Worm (Caenorhabditis elegans) whole organism, L3 larva: ENCODE results near the gene C35A5.11.

ENCODE experiments used
- ZK546.5 ChIP-seq: sonication (generic microtip); optimal IDR thresholded peaks from 2 replicates; lab custom pipeline; 2017; ENCODE audit warnings: missing biosample characterization, missing genetic modification characterization
- aly-2 ChIP-seq: fragments of 150-350 bp; optimal IDR thresholded peaks from 2 replicates; lab custom pipeline; 2014; ENCODE audit warnings: missing biosample characterization, missing genetic modification characterization
- ama-1 ChIP-seq: fragments of 150-350 bp; optimal IDR thresholded peaks from 2 replicates; lab custom pipeline; 2018
- ceh-16 ChIP-seq: sonication (generic microtip); optimal IDR thresholded peaks from 2 replicates; lab custom pipeline; 2017; ENCODE audit warnings: missing biosample characterization, missing genetic modification characterization
- ceh-28 ChIP-seq: fragments of 150-350 bp; optimal IDR thresholded peaks from 2 replicates; lab custom pipeline; 2014; ENCODE audit warnings: missing biosample characterization, missing genetic modification reagents, missing genetic modification characterization
- ceh-82 ChIP-seq: fragments of 150-350 bp; optimal IDR thresholded peaks from 2 replicates; lab custom pipeline; 2014; ENCODE audit warnings: missing biosample characterization, missing genetic modification characterization
- ceh-9 ChIP-seq: sonication (generic microtip); optimal IDR thresholded peaks from 2 replicates; lab custom pipeline; 2018; ENCODE audit warnings: missing biosample characterization, missing genetic modification characterization
- egl-27 ChIP-seq: sonication (generic microtip); optimal IDR thresholded peaks from 4 replicates; lab custom pipeline; 2017; ENCODE audit warnings: missing biosample characterization, missing genetic modification reagents, missing genetic modification characterization
- egl-5 ChIP-seq: fragments of 150-350 bp; optimal IDR thresholded peaks from 2 replicates; lab custom pipeline; 2017; ENCODE audit warnings: missing biosample characterization, missing genetic modification reagents, missing genetic modification characterization, inconsistent platforms
- elt-1 ChIP-seq: fragments of 150-350 bp; optimal IDR thresholded peaks from 2 replicates; lab custom pipeline; 2014; ENCODE audit warnings: missing biosample characterization, missing genetic modification characterization
- elt-2 ChIP-seq: sonication (generic microtip); optimal IDR thresholded peaks from 2 replicates; lab custom pipeline; 2016; ENCODE audit warnings: missing genetic modification reagents, mild to moderate bottlenecking, missing genetic modification characterization, missing compliant biosample characterization
- elt-3 ChIP-seq, 3 experiments: fragments of 150-350 bp in 1 of 3; sonication (generic microtip) in 2 of 3; optimal IDR thresholded peaks; 2 replicates in 2 of 3; 4 replicates in 1 of 3; lab custom pipeline; 2014 to 2017; ENCODE audit warnings: missing biosample characterization in 3 of 3, missing genetic modification characterization in 3 of 3
- eor-1 ChIP-seq, 2 experiments: fragments of 150-350 bp; optimal IDR thresholded peaks; 2 replicates each; lab custom pipeline; 2014 to 2018; ENCODE audit warnings: missing biosample characterization in 2 of 2, missing genetic modification characterization in 2 of 2
- jun-1 ChIP-seq: fragments of 150-350 bp; optimal IDR thresholded peaks from 2 replicates; lab custom pipeline; 2014; ENCODE audit warnings: missing biosample characterization, missing genetic modification reagents, missing genetic modification characterization
- lin-15B ChIP-seq: fragments of 150-350 bp; optimal IDR thresholded peaks from 2 replicates; lab custom pipeline; 2014; ENCODE audit warnings: missing biosample characterization, missing genetic modification characterization
- lin-39 ChIP-seq: fragments of 150-350 bp; optimal IDR thresholded peaks from 2 replicates; lab custom pipeline; 2018; ENCODE audit warnings: missing biosample characterization, missing genetic modification reagents, missing genetic modification characterization
- nfya-1 ChIP-seq: sonication (generic microtip); optimal IDR thresholded peaks from 2 replicates; lab custom pipeline; 2017; ENCODE audit warnings: missing genetic modification characterization, mild to moderate bottlenecking, missing compliant biosample characterization, antibody characterized with exemption, moderate library complexity; ENCODE audit not compliant: insufficient read depth
- nhr-23 ChIP-seq: fragments of 150-350 bp; optimal IDR thresholded peaks from 2 replicates; lab custom pipeline; 2014; ENCODE audit warnings: missing biosample characterization, missing genetic modification reagents, missing genetic modification characterization
- nhr-25 ChIP-seq: sonication (generic microtip); optimal IDR thresholded peaks from 2 replicates; lab custom pipeline; 2017; ENCODE audit warnings: missing biosample characterization, missing genetic modification characterization
- nhr-28 ChIP-seq: fragments of 150-350 bp; optimal IDR thresholded peaks from 2 replicates; lab custom pipeline; 2014; ENCODE audit warnings: missing biosample characterization, missing genetic modification characterization
- nhr-67 ChIP-seq: fragments of 150-350 bp; optimal IDR thresholded peaks from 2 replicates; lab custom pipeline; 2014; ENCODE audit warnings: missing biosample characterization, missing genetic modification characterization
- pha-4 ChIP-seq: fragments of 150-350 bp; optimal IDR thresholded peaks from 2 replicates; lab custom pipeline; 2014; ENCODE audit warnings: missing biosample characterization, missing genetic modification reagents, missing genetic modification characterization
- pqm-1 ChIP-seq: fragments of 150-350 bp; optimal IDR thresholded peaks from 2 replicates; lab custom pipeline; 2017; ENCODE audit warnings: missing biosample characterization, missing genetic modification characterization, inconsistent platforms
- sea-2 ChIP-seq: fragments of 150-350 bp; sonication (generic microtip); optimal IDR thresholded peaks from 4 replicates; lab custom pipeline; 2014; ENCODE audit warnings: missing biosample characterization, missing genetic modification reagents, missing genetic modification characterization
- skn-1 ChIP-seq: fragments of 150-350 bp; optimal IDR thresholded peaks from 2 replicates; lab custom pipeline; 2014; ENCODE audit warnings: missing biosample characterization, missing genetic modification characterization
- tbx-2 ChIP-seq: sonication (generic microtip); optimal IDR thresholded peaks from 2 replicates; lab custom pipeline; 2016; ENCODE audit warnings: mild to moderate bottlenecking, missing genetic modification characterization, missing compliant biosample characterization
- zag-1 ChIP-seq: fragments of 150-350 bp; optimal IDR thresholded peaks from 2 replicates; lab custom pipeline; 2014; ENCODE audit warnings: missing biosample characterization, missing genetic modification characterization
- ztf-11 ChIP-seq: fragments of 150-350 bp; optimal IDR thresholded peaks from 2 replicates; lab custom pipeline; 2014; ENCODE audit warnings: missing biosample characterization, missing genetic modification characterization
- ztf-4 ChIP-seq: fragments of 150-350 bp; optimal IDR thresholded peaks from 2 replicates; lab custom pipeline; 2014; ENCODE audit warnings: missing biosample characterization, missing genetic modification characterization

The C35A5.11 gene

DNA sequence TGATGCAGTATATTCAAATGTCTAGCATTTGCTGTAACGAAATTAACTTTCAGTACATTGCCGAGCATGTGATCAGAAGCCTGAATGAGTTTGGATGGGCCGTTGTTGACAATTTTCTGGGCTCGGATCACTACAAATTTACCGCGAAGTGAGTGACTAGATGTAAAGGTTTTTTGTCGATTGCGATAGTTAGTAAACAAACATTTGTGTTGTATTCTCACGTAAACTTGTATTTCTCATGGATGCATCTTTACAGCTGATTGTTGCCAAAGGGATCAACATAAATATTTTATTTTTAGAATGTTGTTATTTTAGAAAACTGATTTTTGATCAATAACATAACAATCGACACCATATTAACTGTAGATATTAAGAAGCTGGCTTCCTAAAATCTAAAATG is 28.9 kb downstream of the C35A5.11 start:
- TF ChIP-seq pha-4 (tag; lab: Kevin White, UChicago) (peak; percentile 64), sea-2 (GFP tag; lab: Kevin White, UChicago) (no peak), ceh-82 (tag; lab: Kevin White, UChicago) (no peak)

DNA sequence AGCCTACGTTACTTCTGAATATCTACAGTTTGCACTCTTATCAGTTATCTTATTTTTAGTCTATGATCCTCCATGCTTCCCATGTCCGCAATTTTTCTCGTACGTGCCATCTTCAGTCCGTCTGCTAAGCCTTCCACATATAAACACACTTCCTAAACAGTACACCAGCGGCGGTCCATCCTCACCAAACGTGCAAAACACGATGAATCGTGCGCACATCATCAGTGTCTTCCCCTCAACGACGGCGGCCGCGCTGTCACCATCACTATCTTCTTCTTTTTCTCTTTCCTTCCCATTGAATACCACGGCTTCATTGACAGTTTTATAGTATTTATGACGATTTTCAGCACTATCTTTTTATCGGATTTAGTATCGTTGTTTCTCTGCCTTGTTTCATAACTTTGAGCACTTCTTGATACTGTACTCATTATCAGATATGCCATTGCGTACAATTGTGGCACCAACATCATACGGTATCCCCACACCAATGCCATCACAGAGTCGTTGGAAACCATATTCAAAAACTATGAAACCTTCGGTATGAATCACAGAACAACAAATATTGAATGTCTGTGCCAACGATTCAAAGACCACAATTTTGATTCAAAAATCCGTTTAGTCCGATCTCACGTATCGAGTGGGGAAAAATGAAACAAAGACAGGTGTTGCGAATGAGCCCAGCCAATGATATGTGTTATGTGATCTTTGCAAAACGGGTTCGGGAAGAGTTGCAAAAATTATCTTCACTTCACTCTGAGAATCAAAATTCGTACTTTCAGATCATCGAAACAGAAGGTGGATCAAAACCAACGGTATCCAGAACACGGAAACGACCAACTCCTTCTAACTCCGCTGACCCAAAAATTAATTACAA is 29.8 kb downstream of the C35A5.11 start:
- TF ChIP-seq lin-39 (tag; lab: Kevin White, UChicago), result no peak
- TF ChIP-seq ama-1 (lab: Kevin White, UChicago), result peak; percentile 85
- TF ChIP-seq egl-5, result peak; percentile 1
- TF ChIP-seq ztf-4 (tag; lab: Kevin White, UChicago), result no peak
- no peak for TF ChIP-seq nhr-67 (tag; lab: Kevin White, UChicago)

ce11 chrV:10471007-10471406 is 31.9 kb downstream of the C35A5.11 start:
- no peak for TF ChIP-seq ztf-11
- TF ChIP-seq ama-1 (lab: Kevin White, UChicago), result peak; percentile 21
- TF ChIP-seq pha-4 (tag; lab: Kevin White, UChicago), result peak; percentile 13
- no peak for TF ChIP-seq nhr-23 (tag; lab: Kevin White, UChicago)
- TF ChIP-seq, all 47 proteins: peak for 2

ce11 chrV:10469845-10470244 is 33.1 kb downstream of the C35A5.11 start:
- TF ChIP-seq ZK546.5 (tag; lab: Kevin White, UChicago), result no peak
- TF ChIP-seq nfya-1 (tag; lab: Kevin White, UChicago), result no peak
- TF ChIP-seq egl-27 (tag; lab: Kevin White, UChicago), result no peak
- no peak for TF ChIP-seq elt-1 (tag; lab: Kevin White, UChicago)
- no peak for TF ChIP-seq nhr-25
- no peak for TF ChIP-seq aly-2 (tag; lab: Kevin White, UChicago)
- no peak for TF ChIP-seq jun-1 (tag; lab: Kevin White, UChicago)
- TF ChIP-seq ztf-4 (tag; lab: Kevin White, UChicago), result no peak
- no peak for TF ChIP-seq pha-4 (tag; lab: Kevin White, UChicago)
- no peak for TF ChIP-seq ceh-28 (tag; lab: Kevin White, UChicago)
- TF ChIP-seq skn-1 (tag; lab: Kevin White, UChicago), result no peak
- no peak for TF ChIP-seq ztf-11
- no peak for TF ChIP-seq lin-39 (tag; lab: Kevin White, UChicago)
- TF ChIP-seq elt-3 (tag; optimal IDR thresholded peaks at IDR 0.05; lab: Kevin White, UChicago), result no peak
- TF ChIP-seq eor-1 (tag; optimal IDR thresholded peaks at IDR 0.05; lab: Kevin White, UChicago), result no peak
- TF ChIP-seq ceh-82 (tag; lab: Kevin White, UChicago), result no peak
- no peak for TF ChIP-seq zag-1 (tag; lab: Kevin White, UChicago)
- TF ChIP-seq lin-15B (tag; lab: Kevin White, UChicago), result no peak
- no peak for TF ChIP-seq ceh-9 (tag; lab: Kevin White, UChicago)
- TF ChIP-seq nhr-28 (tag; lab: Kevin White, UChicago), result no peak

- TF ChIP-seq sea-2 (GFP tag; lab: Kevin White, UChicago) (no peak), ceh-16 (tag; lab: Kevin White, UChicago) (no peak), ama-1 (lab: Kevin White, UChicago) (peak; percentile 61)
These were observed 34.2 kb downstream of the C35A5.11 start for ce11 chrV:10468709-10469108.

- TF ChIP-seq ama-1 (lab: Kevin White, UChicago), result peak; percentile 84
- TF ChIP-seq pha-4 (tag; lab: Kevin White, UChicago), result peak; percentile 70
- no peak for TF ChIP-seq ceh-16 (tag; lab: Kevin White, UChicago)
- TF ChIP-seq nfya-1 (tag; lab: Kevin White, UChicago), result peak; percentile 31
- no peak for TF ChIP-seq zag-1 (tag; lab: Kevin White, UChicago)
- TF ChIP-seq tbx-2 (tag; lab: Kevin White, UChicago), result no peak
- peak; percentile 61 for TF ChIP-seq pqm-1 (tag; lab: Kevin White, UChicago)
- TF ChIP-seq nhr-25, result no peak
- TF ChIP-seq elt-2, result peak; percentile 83
- TF ChIP-seq, all 47 proteins: peak for 5
These were observed 34.7 kb downstream of the C35A5.11 start, which contains the start of gene egl-9 for ce11 chrV:10468190-10468589. egl-9 (plus strand) TSS chrV:10468517.
